Worm (Caenorhabditis elegans) whole organism, L4/young adult: Measurements from ENCODE around the gene nhr-211.

Experiments used
- W03F9.2 ChIP-seq: fragments of 150-350 bp; optimal IDR thresholded peaks from 2 replicates; lab custom pipeline; 2014; ENCODE audit warnings: missing biosample characterization, missing genetic modification characterization
- dao-5 ChIP-seq: sonication (generic microtip); optimal IDR thresholded peaks from 2 replicates; lab custom pipeline; 2016; ENCODE audit warnings: missing genotype, missing genetic modification characterization, moderate library complexity, missing compliant biosample characterization
- him-1 ChIP-seq: sonication (generic microtip); optimal IDR thresholded peaks from 2 replicates; lab custom pipeline; 2016; ENCODE audit warnings: missing genotype, missing genetic modification reagents, missing genetic modification characterization, missing compliant biosample characterization

The nhr-211 gene

DNA sequence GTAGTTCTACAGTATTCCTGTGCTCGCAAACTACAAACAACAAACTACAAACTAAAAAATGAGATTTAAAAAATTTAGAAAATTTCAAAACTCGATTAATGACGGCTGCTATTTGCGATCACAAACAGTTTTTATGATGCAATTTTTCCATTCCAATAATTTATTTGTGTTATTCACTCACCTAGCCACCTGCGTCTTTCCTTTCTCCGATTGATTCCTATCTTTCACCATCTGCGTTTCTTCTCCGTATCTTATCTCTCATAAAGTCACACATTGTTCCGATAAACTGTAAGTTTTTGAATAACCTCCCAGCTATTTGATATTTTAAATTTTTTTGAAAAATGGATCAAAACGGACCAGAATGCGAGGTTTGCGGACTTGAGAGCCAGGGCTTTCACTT, 47.4 kb downstream of the nhr-211 start, which contains the start of gene nhr-132:
nhr-132 (plus strand) TSS at position 271 of the 400 bp plus-strand sequence.
- TF ChIP-seq dao-5 (tag; lab: Kevin White, UChicago): no peak
- no peak for TF ChIP-seq him-1 (tag; lab: Kevin White, UChicago)
- TF ChIP-seq W03F9.2: no peak

DNA sequence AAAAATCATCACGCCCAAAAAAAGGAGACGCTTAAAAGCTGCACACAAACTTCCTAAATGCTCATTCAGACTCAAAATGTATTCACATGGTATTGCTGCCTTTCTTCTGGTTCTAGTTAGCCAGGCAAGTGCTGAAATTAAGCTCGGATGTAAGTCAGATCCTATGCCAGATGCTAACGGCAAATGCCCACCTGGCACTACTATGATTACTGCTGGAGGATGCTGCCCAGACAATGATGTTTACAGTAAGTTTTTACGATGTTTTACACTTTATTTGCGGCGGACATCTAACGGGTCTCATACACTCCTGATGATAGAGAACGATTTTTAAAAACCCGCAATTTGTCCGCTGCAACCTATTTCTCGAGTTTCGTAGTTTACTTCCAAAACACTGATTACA, 49.8 kb downstream of the nhr-211 start, which contains the start of gene C14C6.5:
C14C6.5 (plus strand) TSS at position 58 of the 400 bp plus-strand sequence.
- TF ChIP-seq W03F9.2 (no peak), him-1 (tag; lab: Kevin White, UChicago) (no peak), dao-5 (tag; lab: Kevin White, UChicago) (no peak)
